Worm (Caenorhabditis elegans): Measurements from ENCODE around the gene drr-2.

DNA sequence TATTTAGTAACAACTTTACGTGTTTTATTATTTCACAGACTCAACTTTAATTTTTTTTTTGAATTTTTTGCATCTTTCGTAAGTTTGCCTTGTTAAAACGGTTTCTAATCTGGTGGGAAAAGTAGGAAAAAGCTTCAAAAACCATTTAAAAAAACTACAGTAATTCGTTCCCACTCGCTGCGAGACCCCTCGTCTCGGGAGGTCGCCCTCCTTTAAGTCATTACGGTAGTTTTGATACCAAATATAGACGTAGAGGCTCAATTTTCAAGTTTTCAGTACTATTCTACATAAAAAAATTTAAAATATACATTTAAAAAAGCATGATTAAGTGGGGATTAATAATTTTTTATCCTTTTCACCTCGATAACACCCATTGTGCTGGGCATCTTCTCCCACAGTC lies 2.5 kb downstream of the drr-2 start:
- TF ChIP-seq mep-1 (tag; optimal IDR thresholded peaks at IDR 0.05), result no peak
- TF ChIP-seq unc-62 (GFP tag; optimal IDR thresholded peaks at IDR 0.05), result no peak
